Worm (Caenorhabditis elegans) whole organism, L3 larva: ENCODE results near the gene F46C5.7.

Experiments used
- R02D3.7 ChIP-seq: fragments of 150-350 bp; optimal IDR thresholded peaks from 2 replicates; lab custom pipeline; 2014; ENCODE audit warnings: missing biosample characterization, missing genetic modification characterization
- ZK546.5 ChIP-seq: sonication (generic microtip); optimal IDR thresholded peaks from 2 replicates; lab custom pipeline; 2017; ENCODE audit warnings: missing biosample characterization, missing genetic modification characterization
- aly-2 ChIP-seq: fragments of 150-350 bp; optimal IDR thresholded peaks from 2 replicates; lab custom pipeline; 2014; ENCODE audit warnings: missing biosample characterization, missing genetic modification characterization
- ama-1 ChIP-seq: fragments of 150-350 bp; optimal IDR thresholded peaks from 2 replicates; lab custom pipeline; 2018
- ceh-16 ChIP-seq: sonication (generic microtip); optimal IDR thresholded peaks from 2 replicates; lab custom pipeline; 2017; ENCODE audit warnings: missing biosample characterization, missing genetic modification characterization
- ceh-28 ChIP-seq: fragments of 150-350 bp; optimal IDR thresholded peaks from 2 replicates; lab custom pipeline; 2014; ENCODE audit warnings: missing biosample characterization, missing genetic modification reagents, missing genetic modification characterization
- ceh-82 ChIP-seq: fragments of 150-350 bp; optimal IDR thresholded peaks from 2 replicates; lab custom pipeline; 2014; ENCODE audit warnings: missing biosample characterization, missing genetic modification characterization
- ceh-9 ChIP-seq: sonication (generic microtip); optimal IDR thresholded peaks from 2 replicates; lab custom pipeline; 2018; ENCODE audit warnings: missing biosample characterization, missing genetic modification characterization
- daf-12 ChIP-seq: fragments of 150-350 bp; optimal IDR thresholded peaks from 2 replicates; lab custom pipeline; 2014; ENCODE audit warnings: missing biosample characterization, missing genetic modification reagents, missing genetic modification characterization
- egl-27 ChIP-seq: sonication (generic microtip); optimal IDR thresholded peaks from 4 replicates; lab custom pipeline; 2017; ENCODE audit warnings: missing biosample characterization, missing genetic modification reagents, missing genetic modification characterization
- egl-5 ChIP-seq: fragments of 150-350 bp; optimal IDR thresholded peaks from 2 replicates; lab custom pipeline; 2017; ENCODE audit warnings: missing biosample characterization, missing genetic modification reagents, missing genetic modification characterization, inconsistent platforms
- elt-1 ChIP-seq: fragments of 150-350 bp; optimal IDR thresholded peaks from 2 replicates; lab custom pipeline; 2014; ENCODE audit warnings: missing biosample characterization, missing genetic modification characterization
- elt-2 ChIP-seq: sonication (generic microtip); optimal IDR thresholded peaks from 2 replicates; lab custom pipeline; 2016; ENCODE audit warnings: missing genetic modification reagents, mild to moderate bottlenecking, missing genetic modification characterization, missing compliant biosample characterization
- elt-3 ChIP-seq, 3 experiments: fragments of 150-350 bp in 1 of 3; sonication (generic microtip) in 2 of 3; optimal IDR thresholded peaks; 2 replicates in 2 of 3; 4 replicates in 1 of 3; lab custom pipeline; 2014 to 2017; ENCODE audit warnings: missing biosample characterization in 3 of 3, missing genetic modification characterization in 3 of 3
- eor-1 ChIP-seq, 2 experiments: fragments of 150-350 bp; optimal IDR thresholded peaks; 2 replicates each; lab custom pipeline; 2014 to 2018; ENCODE audit warnings: missing biosample characterization in 2 of 2, missing genetic modification characterization in 2 of 2
- fkh-10 ChIP-seq: sonication (generic microtip); optimal IDR thresholded peaks from 2 replicates; lab custom pipeline; 2017; ENCODE audit warnings: missing biosample characterization, missing genetic modification reagents, missing genetic modification characterization
- fkh-2 ChIP-seq: fragments of 150-350 bp; optimal IDR thresholded peaks from 2 replicates; lab custom pipeline; 2014; ENCODE audit warnings: missing biosample characterization, missing genetic modification reagents, missing genetic modification characterization
- hmg-11 ChIP-seq: sonication (generic microtip); optimal IDR thresholded peaks from 2 replicates; lab custom pipeline; 2016; ENCODE audit warnings: missing genetic modification characterization, missing compliant biosample characterization
- jun-1 ChIP-seq: fragments of 150-350 bp; optimal IDR thresholded peaks from 2 replicates; lab custom pipeline; 2014; ENCODE audit warnings: missing biosample characterization, missing genetic modification reagents, missing genetic modification characterization
- lin-15B ChIP-seq: fragments of 150-350 bp; optimal IDR thresholded peaks from 2 replicates; lab custom pipeline; 2014; ENCODE audit warnings: missing biosample characterization, missing genetic modification characterization
- lin-39 ChIP-seq: fragments of 150-350 bp; optimal IDR thresholded peaks from 2 replicates; lab custom pipeline; 2018; ENCODE audit warnings: missing biosample characterization, missing genetic modification reagents, missing genetic modification characterization
- lsy-12 ChIP-seq: sonication (generic microtip); optimal IDR thresholded peaks from 2 replicates; lab custom pipeline; 2016; ENCODE audit warnings: mild to moderate bottlenecking, missing genetic modification characterization, missing compliant biosample characterization
- mdl-1 ChIP-seq: fragments of 150-350 bp; optimal IDR thresholded peaks from 2 replicates; lab custom pipeline; 2014; ENCODE audit warnings: missing biosample characterization, missing genetic modification characterization
- mml-1 ChIP-seq: fragments of 150-350 bp; sonication (generic microtip); optimal IDR thresholded peaks from 3 replicates; lab custom pipeline; 2014; ENCODE audit warnings: missing biosample characterization, missing genetic modification characterization
- nfya-1 ChIP-seq: sonication (generic microtip); optimal IDR thresholded peaks from 2 replicates; lab custom pipeline; 2017; ENCODE audit warnings: missing genetic modification characterization, mild to moderate bottlenecking, missing compliant biosample characterization, antibody characterized with exemption, moderate library complexity; ENCODE audit not compliant: insufficient read depth
- nhr-11 ChIP-seq: fragments of 150-350 bp; optimal IDR thresholded peaks from 2 replicates; lab custom pipeline; 2014; ENCODE audit warnings: missing biosample characterization, missing genetic modification characterization
- nhr-12 ChIP-seq: fragments of 150-350 bp; optimal IDR thresholded peaks from 2 replicates; lab custom pipeline; 2014; ENCODE audit warnings: missing biosample characterization, missing genetic modification characterization
- nhr-23 ChIP-seq: fragments of 150-350 bp; optimal IDR thresholded peaks from 2 replicates; lab custom pipeline; 2014; ENCODE audit warnings: missing biosample characterization, missing genetic modification reagents, missing genetic modification characterization
- nhr-237 ChIP-seq: fragments of 150-350 bp; optimal IDR thresholded peaks from 2 replicates; lab custom pipeline; 2014; ENCODE audit warnings: missing biosample characterization, missing genetic modification characterization
- nhr-25 ChIP-seq: sonication (generic microtip); optimal IDR thresholded peaks from 2 replicates; lab custom pipeline; 2017; ENCODE audit warnings: missing biosample characterization, missing genetic modification characterization
- nhr-28 ChIP-seq: fragments of 150-350 bp; optimal IDR thresholded peaks from 2 replicates; lab custom pipeline; 2014; ENCODE audit warnings: missing biosample characterization, missing genetic modification characterization
- nhr-43 ChIP-seq: sonication (generic microtip); optimal IDR thresholded peaks from 2 replicates; lab custom pipeline; 2016; ENCODE audit warnings: mild to moderate bottlenecking, missing genetic modification characterization, missing compliant biosample characterization; ENCODE audit not compliant: poor library complexity, severe bottlenecking
- nhr-67 ChIP-seq: fragments of 150-350 bp; optimal IDR thresholded peaks from 2 replicates; lab custom pipeline; 2014; ENCODE audit warnings: missing biosample characterization, missing genetic modification characterization
- nhr-76 ChIP-seq: fragments of 150-350 bp; sonication (generic microtip); optimal IDR thresholded peaks from 5 replicates; lab custom pipeline; 2014; ENCODE audit warnings: missing biosample characterization, missing genetic modification characterization
- nhr-77 ChIP-seq: fragments of 150-350 bp; optimal IDR thresholded peaks from 2 replicates; lab custom pipeline; 2014; ENCODE audit warnings: missing biosample characterization, missing genetic modification characterization
- pha-4 ChIP-seq: fragments of 150-350 bp; optimal IDR thresholded peaks from 2 replicates; lab custom pipeline; 2014; ENCODE audit warnings: missing biosample characterization, missing genetic modification reagents, missing genetic modification characterization
- pqm-1 ChIP-seq: fragments of 150-350 bp; optimal IDR thresholded peaks from 2 replicates; lab custom pipeline; 2017; ENCODE audit warnings: missing biosample characterization, missing genetic modification characterization, inconsistent platforms
- sea-2 ChIP-seq: fragments of 150-350 bp; sonication (generic microtip); optimal IDR thresholded peaks from 4 replicates; lab custom pipeline; 2014; ENCODE audit warnings: missing biosample characterization, missing genetic modification reagents, missing genetic modification characterization
- skn-1 ChIP-seq: fragments of 150-350 bp; optimal IDR thresholded peaks from 2 replicates; lab custom pipeline; 2014; ENCODE audit warnings: missing biosample characterization, missing genetic modification characterization
- snpc-4 ChIP-seq: fragments of 150-350 bp; optimal IDR thresholded peaks from 2 replicates; lab custom pipeline; 2014; ENCODE audit warnings: missing biosample characterization, missing genetic modification characterization
- tbx-2 ChIP-seq: sonication (generic microtip); optimal IDR thresholded peaks from 2 replicates; lab custom pipeline; 2016; ENCODE audit warnings: mild to moderate bottlenecking, missing genetic modification characterization, missing compliant biosample characterization
- unc-39 ChIP-seq: sonication (generic microtip); optimal IDR thresholded peaks from 4 replicates; lab custom pipeline; 2017; ENCODE audit warnings: missing biosample characterization, missing genetic modification characterization
- unc-62 ChIP-seq: fragments of 150-350 bp; sonication (generic microtip); optimal IDR thresholded peaks from 4 replicates; lab custom pipeline; 2014; ENCODE audit warnings: missing biosample characterization, missing genetic modification reagents, missing genetic modification characterization
- zag-1 ChIP-seq: fragments of 150-350 bp; optimal IDR thresholded peaks from 2 replicates; lab custom pipeline; 2014; ENCODE audit warnings: missing biosample characterization, missing genetic modification characterization
- ztf-11 ChIP-seq: fragments of 150-350 bp; optimal IDR thresholded peaks from 2 replicates; lab custom pipeline; 2014; ENCODE audit warnings: missing biosample characterization, missing genetic modification characterization
- ztf-4 ChIP-seq: fragments of 150-350 bp; optimal IDR thresholded peaks from 2 replicates; lab custom pipeline; 2014; ENCODE audit warnings: missing biosample characterization, missing genetic modification characterization

F46C5.7 gene

ce11 chrII:8818978-8819896 is 19.9 kb upstream of the F46C5.7 start, which contains the start of gene F46C5.10:
F46C5.10 (minus strand) TSS chrII:8819028.
- no peak for TF ChIP-seq ceh-82 (tag; lab: Kevin White, UChicago)
- TF ChIP-seq ztf-11 (tag; lab: Kevin White, UChicago): no peak
- no peak for TF ChIP-seq nhr-77 (tag; lab: Kevin White, UChicago)
- TF ChIP-seq ceh-28: no peak
- TF ChIP-seq nhr-23 (tag; lab: Kevin White, UChicago): peak; percentile 69
- no peak for TF ChIP-seq lin-15B (tag; lab: Kevin White, UChicago)
- no peak for TF ChIP-seq lin-39 (tag; lab: Kevin White, UChicago)
- peak; percentile 9 for TF ChIP-seq nhr-28 (tag; lab: Kevin White, UChicago)
- no peak for TF ChIP-seq nhr-76 (tag; lab: Kevin White, UChicago)
- peak; percentile 49 for TF ChIP-seq nhr-25 (tag; lab: Kevin White, UChicago)
- TF ChIP-seq nhr-43 (tag; lab: Kevin White, UChicago): peak; percentile 88

ce11 chrII:8820126-8820972 is 18.8 kb upstream of the F46C5.7 start:
- no peak for TF ChIP-seq nhr-67 (tag; lab: Kevin White, UChicago)
- peak; percentile 40 for TF ChIP-seq jun-1 (tag; lab: Kevin White, UChicago)
- no peak for TF ChIP-seq ztf-11 (tag; lab: Kevin White, UChicago)
- no peak for TF ChIP-seq nhr-11 (tag; lab: Kevin White, UChicago)
- peak; percentile 25 for TF ChIP-seq lsy-12 (tag; lab: Kevin White, UChicago)
- TF ChIP-seq elt-1: no peak
- no peak for TF ChIP-seq nhr-237 (tag; lab: Kevin White, UChicago)
- TF ChIP-seq nfya-1 (tag; lab: Kevin White, UChicago): no peak
- no peak for TF ChIP-seq egl-27 (tag; lab: Kevin White, UChicago)
- TF ChIP-seq pqm-1: no peak
- no peak for TF ChIP-seq ceh-9 (tag; lab: Kevin White, UChicago)
- TF ChIP-seq skn-1 (tag; lab: Kevin White, UChicago): no peak
- peak; percentile 99 for TF ChIP-seq ama-1
- no peak for TF ChIP-seq ceh-82 (tag; lab: Kevin White, UChicago)
- no peak for TF ChIP-seq lin-15B (tag; lab: Kevin White, UChicago)
- peak; percentile 57 for TF ChIP-seq ztf-4 (tag; lab: Kevin White, UChicago)
- TF ChIP-seq mdl-1 (tag; lab: Kevin White, UChicago): no peak
- TF ChIP-seq unc-39 (tag; lab: Kevin White, UChicago): no peak
- no peak for TF ChIP-seq nhr-12 (tag; lab: Kevin White, UChicago)
- no peak for TF ChIP-seq ceh-28
- no peak for TF ChIP-seq daf-12 (tag; lab: Kevin White, UChicago)
- no peak for TF ChIP-seq nhr-77 (tag; lab: Kevin White, UChicago)
- TF ChIP-seq pha-4 (tag; lab: Kevin White, UChicago): no peak
- no peak for TF ChIP-seq fkh-2 (tag; lab: Kevin White, UChicago)
- TF ChIP-seq fkh-10: no peak
- TF ChIP-seq nhr-28 (tag; lab: Kevin White, UChicago): no peak
- TF ChIP-seq ZK546.5 (tag; lab: Kevin White, UChicago): no peak
- peak in 1 of 3 experiments; percentile 71 for TF ChIP-seq elt-3 (tag; optimal IDR thresholded peaks at IDR 0.05; lab: Kevin White, UChicago)
- TF ChIP-seq lin-39 (tag; lab: Kevin White, UChicago): no peak
- peak; percentile 63 for TF ChIP-seq nhr-25 (tag; lab: Kevin White, UChicago)
- peak; percentile 84 for TF ChIP-seq nhr-43 (tag; lab: Kevin White, UChicago)
- peak; percentile 31 for TF ChIP-seq ceh-16
- no peak for TF ChIP-seq R02D3.7 (tag; lab: Kevin White, UChicago)
- no peak for TF ChIP-seq aly-2 (tag; lab: Kevin White, UChicago)
- no peak for TF ChIP-seq sea-2
- TF ChIP-seq tbx-2: no peak
- TF ChIP-seq unc-62 (GFP tag; lab: Kevin White, UChicago): peak; percentile 14
- TF ChIP-seq nhr-23 (tag; lab: Kevin White, UChicago): peak; percentile 25
- no peak for TF ChIP-seq eor-1 (tag; optimal IDR thresholded peaks at IDR 0.05; lab: Kevin White, UChicago)
- no peak for TF ChIP-seq zag-1 (tag; lab: Kevin White, UChicago)
- TF ChIP-seq egl-5 (tag; lab: Kevin White, UChicago): no peak
- no peak for TF ChIP-seq elt-2 (tag; lab: Kevin White, UChicago)
- TF ChIP-seq snpc-4 (tag; lab: Kevin White, UChicago): no peak
- no peak for TF ChIP-seq nhr-76 (tag; lab: Kevin White, UChicago)
- no peak for TF ChIP-seq hmg-11
- TF ChIP-seq mml-1: no peak
